Fruit fly (Drosophila melanogaster) Kc167 (cell line): Measurements from ENCODE around the gene CG31538.

ENCODE experiments used
- h ChIP-seq: fragments of >200 bp; optimal IDR thresholded peaks from 3 replicates; lab custom pipeline; 2018; ENCODE audit warnings: missing external identifiers
- insv ChIP-seq: fragments of >200 bp; optimal IDR thresholded peaks from 3 replicates; lab custom pipeline; 2018; ENCODE audit warnings: missing external identifiers
- psq ChIP-seq: fragments of >200 bp; optimal IDR thresholded peaks from 2 replicates; lab custom pipeline; 2017; ENCODE audit warnings: missing external identifiers

DNA sequence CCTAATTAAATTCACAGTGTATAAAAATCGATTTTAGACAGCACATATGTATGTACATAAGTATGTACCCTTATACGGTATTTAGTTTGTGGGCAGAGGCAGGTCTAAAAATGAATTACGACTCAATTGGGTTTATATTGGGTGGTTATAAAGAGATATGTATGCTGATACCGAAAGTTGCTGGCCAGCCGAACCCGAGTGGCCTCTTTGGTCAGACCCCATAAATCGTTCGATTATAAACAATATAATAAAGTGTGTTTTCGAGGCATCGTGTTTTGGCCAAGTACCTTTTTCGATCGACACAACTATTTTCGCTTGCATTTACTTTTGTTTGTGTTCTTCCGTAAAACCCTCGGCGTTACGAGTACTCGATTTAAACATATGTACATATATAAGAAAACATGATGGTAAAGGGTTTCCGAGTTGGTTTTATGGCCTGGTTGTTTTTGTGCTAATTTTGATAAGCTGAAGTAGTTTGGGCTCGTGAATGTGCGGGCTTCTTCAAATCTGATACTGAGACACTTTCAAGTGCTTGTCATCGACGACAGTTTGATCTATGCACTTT is 31.7 kb upstream of the CG31538 start:
- TF ChIP-seq psq (lab: Kevin White, UChicago) (no peak), h (lab: Kevin White, UChicago) (no peak), insv (lab: Kevin White, UChicago) (no peak)
